Fruit fly (Drosophila melanogaster): ENCODE measurements around the gene pelo.

The pelo gene

DNA sequence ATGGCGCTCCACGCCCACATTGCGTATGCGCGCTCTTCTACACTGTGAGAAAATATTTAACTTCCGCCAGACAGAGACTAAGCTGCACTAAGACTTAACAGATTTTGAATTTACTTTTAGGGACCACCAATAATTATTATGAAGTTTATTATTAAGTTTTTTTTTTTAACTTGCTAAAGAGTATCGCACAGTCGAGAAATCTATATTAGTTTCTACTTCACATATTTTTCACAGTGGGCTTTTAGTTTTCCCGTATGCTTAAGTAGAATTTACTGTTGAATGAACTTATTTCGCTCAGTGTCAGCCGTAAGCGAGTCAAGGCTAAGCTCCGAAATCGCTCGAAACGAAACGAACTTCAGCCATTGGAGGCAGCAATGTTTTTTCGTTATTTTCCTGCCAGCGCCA is 40.1 kb upstream of the pelo start (continued):
- peak; percentile 66 for TF ChIP-seq Nf-YC (tag; optimal IDR thresholded peaks at IDR 0.05)
- peak; percentile 79 for TF ChIP-seq org-1 (GFP tag; optimal IDR thresholded peaks at IDR 0.05)
- TF ChIP-seq salm (tag; optimal IDR thresholded peaks at IDR 0.05) = peak; percentile 32
- TF ChIP-seq CG8281 (tag; optimal IDR thresholded peaks at IDR 0.05) = peak; percentile 52
- TF ChIP-seq so (GFP tag; IDR thresholded peaks at IDR 0.05) = 0 out of 3 replicates have a peak, but pooled peaks have one; percentile 52
- TF ChIP-seq YL-1 (GFP tag; optimal IDR thresholded peaks at IDR 0.05) = peak; percentile 12
- no peak for TF ChIP-seq CG1602 (GFP tag; optimal IDR thresholded peaks at IDR 0.05)
- peak; percentile 87 for TF ChIP-seq CG7839 (tag; optimal IDR thresholded peaks at IDR 0.05)
- peak; percentile 46 to 89 for TF ChIP-seq Hr51 (GFP tag; optimal IDR thresholded peaks at IDR 0.05)
- TF ChIP-seq unpg (GFP tag; optimal IDR thresholded peaks at IDR 0.05) = peak; percentile 70
- peak; percentile 73 for TF ChIP-seq ranshi (GFP tag; IDR thresholded peaks at IDR 0.05)
- peak; percentile 30; the same call in 1 of the 3 replicates for TF ChIP-seq CG7357 (GFP tag; IDR thresholded peaks at IDR 0.05)
- TF ChIP-seq mam (GFP tag; optimal IDR thresholded peaks at IDR 0.05) = peak; percentile 49
- peak; percentile 60; the same call in 2 of the 3 replicates for TF ChIP-seq CG2889 (GFP tag; IDR thresholded peaks at IDR 0.05)
- peak; percentile 68 for TF ChIP-seq zfh2 (GFP tag; optimal IDR thresholded peaks at IDR 0.05)
- TF ChIP-seq Jarid2 (GFP tag; optimal IDR thresholded peaks at IDR 0.05) = peak; percentile 37
- peak; percentile 53 for TF ChIP-seq NFAT (GFP tag; IDR thresholded peaks at IDR 0.05)
- peak; percentile 1 for TF ChIP-seq CG7928 (GFP tag; optimal IDR thresholded peaks at IDR 0.05)
- peak; percentile 56; the same call in 2 of the 3 replicates for TF ChIP-seq CG14050 (GFP tag; IDR thresholded peaks at IDR 0.05)
- TF ChIP-seq Fer2 (tag; optimal IDR thresholded peaks at IDR 0.05) = peak; percentile 45
- peak; percentile 69 for TF ChIP-seq fd96Cb (tag; optimal IDR thresholded peaks at IDR 0.05)
- peak; percentile 27 for TF ChIP-seq sd (tag; optimal IDR thresholded peaks at IDR 0.05)
- TF ChIP-seq CG2199 (GFP tag; IDR thresholded peaks at IDR 0.05) = no peak
- TF ChIP-seq CG15269 (tag; optimal IDR thresholded peaks at IDR 0.05) = peak; percentile 85
- TF ChIP-seq kni (GFP tag; optimal IDR thresholded peaks at IDR 0.05) = no peak
- no peak for TF ChIP-seq slou (GFP tag; optimal IDR thresholded peaks at IDR 0.05)
- 0 out of 2 replicates have a peak, but pooled peaks have one; percentile 26 for TF ChIP-seq peb (GFP tag; IDR thresholded peaks at IDR 0.05)
- TF ChIP-seq rib (GFP tag; IDR thresholded peaks at IDR 0.05) = no peak
- TF ChIP-seq CG6689 (GFP tag; IDR thresholded peaks at IDR 0.05) = peak; percentile 73
- no peak for TF ChIP-seq D (optimal IDR thresholded peaks at IDR 0.05)
- TF ChIP-seq D (GFP tag; optimal IDR thresholded peaks at IDR 0.05) = peak; percentile 46
- no peak for TF ChIP-seq ERR (GFP tag; optimal IDR thresholded peaks at IDR 0.05)
- peak; percentile 58 for TF ChIP-seq D19A (tag; optimal IDR thresholded peaks at IDR 0.05)
- TF ChIP-seq CHES-1-like (GFP tag; optimal IDR thresholded peaks at IDR 0.05) = peak; percentile 8
- TF ChIP-seq CG30403 (GFP tag; optimal IDR thresholded peaks at IDR 0.05) = peak; percentile 68
- TF ChIP-seq CG3407 (GFP tag; optimal IDR thresholded peaks at IDR 0.05) = peak; percentile 28
- peak; percentile 32 for TF ChIP-seq CG8388 (GFP tag; optimal IDR thresholded peaks at IDR 0.05)
- peak; percentile 44; the same call in 1 of the 3 replicates for TF ChIP-seq Optix (GFP tag; IDR thresholded peaks at IDR 0.05)
- peak; percentile 85 for TF ChIP-seq CG11695 (GFP tag; IDR thresholded peaks at IDR 0.05)
- TF ChIP-seq CG9609 (GFP tag; optimal IDR thresholded peaks at IDR 0.05) = peak; percentile 44
- no peak for TF ChIP-seq CG11398 (GFP tag; optimal IDR thresholded peaks at IDR 0.05)
- TF ChIP-seq eve (GFP tag; optimal IDR thresholded peaks at IDR 0.05) = no peak
- peak; percentile 41 for TF ChIP-seq CG4404 (GFP tag; IDR thresholded peaks at IDR 0.05)
- TF ChIP-seq CG30431 (GFP tag; optimal IDR thresholded peaks at IDR 0.05) = peak; percentile 40
- TF ChIP-seq tap (tag; optimal IDR thresholded peaks at IDR 0.05) = peak; percentile 41
- TF ChIP-seq zfh1 (GFP tag; IDR thresholded peaks at IDR 0.05) = peak; percentile 54; the same call in 1 of the 3 replicates
- TF ChIP-seq CG16779 (GFP tag; IDR thresholded peaks at IDR 0.05) = peak; percentile 53; the same call in 1 of the 2 replicates
- peak; percentile 61; the same call in 1 of the 3 replicates for TF ChIP-seq CG11456 (GFP tag; IDR thresholded peaks at IDR 0.05)
- peak; percentile 58 for TF ChIP-seq CG14667 (GFP tag; IDR thresholded peaks at IDR 0.05)
- no peak for TF ChIP-seq Doc2 (GFP tag; IDR thresholded peaks at IDR 0.05)
- TF ChIP-seq scrt (GFP tag; optimal IDR thresholded peaks at IDR 0.05) = peak; percentile 79
